Worm (Caenorhabditis elegans) whole organism, L4/young adult: Measurements from ENCODE around the gene F56C9.10.

Source experiments
- W03F9.2 ChIP-seq: fragments of 150-350 bp; optimal IDR thresholded peaks from 2 replicates; lab custom pipeline; 2014; ENCODE audit warnings: missing biosample characterization, missing genetic modification characterization
- dao-5 ChIP-seq: sonication (generic microtip); optimal IDR thresholded peaks from 2 replicates; lab custom pipeline; 2016; ENCODE audit warnings: missing genotype, missing genetic modification characterization, moderate library complexity, missing compliant biosample characterization
- him-1 ChIP-seq: sonication (generic microtip); optimal IDR thresholded peaks from 2 replicates; lab custom pipeline; 2016; ENCODE audit warnings: missing genotype, missing genetic modification reagents, missing genetic modification characterization, missing compliant biosample characterization

DNA sequence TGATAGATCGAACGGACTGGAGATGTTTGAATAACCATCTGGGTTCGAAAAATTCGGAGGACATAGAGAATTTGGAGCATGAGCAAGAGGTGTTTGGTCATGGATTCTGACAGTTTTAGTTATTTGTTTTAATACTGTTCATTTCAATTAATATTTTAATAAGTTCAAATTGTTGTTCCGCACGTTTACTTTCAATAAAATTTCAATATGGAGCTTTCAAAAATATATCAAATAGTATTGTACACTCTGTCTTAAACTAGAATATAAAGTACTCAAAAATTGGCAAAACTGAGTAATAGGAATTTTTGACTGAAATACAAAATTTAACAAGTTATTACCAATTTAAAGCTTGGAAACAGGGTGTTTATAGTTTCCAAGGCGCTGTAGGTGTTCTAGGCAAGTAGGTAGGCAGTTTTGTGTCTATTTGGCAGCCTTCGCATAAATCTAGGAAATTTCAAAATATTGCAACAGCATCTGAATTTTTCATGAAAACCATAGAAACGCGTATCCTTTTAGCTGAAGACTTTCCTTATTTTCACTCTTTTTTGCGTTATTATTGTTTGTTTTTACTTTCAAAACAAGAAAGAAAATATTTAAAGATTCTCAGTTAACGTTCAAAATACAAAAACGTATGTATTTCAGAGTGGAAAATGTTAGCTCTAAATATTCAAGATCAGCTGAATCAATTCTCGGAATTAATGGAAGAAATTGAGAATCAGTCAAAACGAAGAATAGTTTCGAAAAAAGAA, 32.1 kb upstream of the F56C9.10 start, which contains the start of the genes T20B12.5 and T20B12.4:
- TF ChIP-seq dao-5 (tag; lab: Kevin White, UChicago) (no peak), him-1 (tag; lab: Kevin White, UChicago) (no peak), W03F9.2 (tag; lab: Kevin White, UChicago) (no peak)
